ENCODE assay signal across 4 fruit fly cellular contexts in genomic region chr3R:21935191-21935590, dm6.
TF ChIP-seq lines count a peak whose summit lies in the region.

No protein-coding gene starts in this region.

- TF ChIP-seq CTCF in whole organism, embryonic (GFP tag; optimal IDR thresholded peaks at IDR 0.05; lab: Kevin White, UChicago), result no peak

TF ChIP-seq in whole organism, embryonic, 481 proteins besides CTCF, POLR2A, EP300 and RAD21:
- TF ChIP-seq sens (GFP tag; lab: Kevin White, UChicago) (peak; percentile 27), Drgx (GFP tag; IDR thresholded peaks at IDR 0.05; lab: Robert Waterston, UW) (peak; percentile 47), eyg (GFP tag; optimal IDR thresholded peaks at IDR 0.05; lab: Kevin White, UChicago) (no peak), D19B (GFP tag; optimal IDR thresholded peaks at IDR 0.05; lab: Kevin White, UChicago) (no peak), bsh (GFP tag; optimal IDR thresholded peaks at IDR 0.05; lab: Kevin White, UChicago) (peak in 1 of 2 experiments; percentile 15), nom (GFP tag; optimal IDR thresholded peaks at IDR 0.05; lab: Kevin White, UChicago) (peak; percentile 42)

TF ChIP-seq in whole organism, prepupa, 60 proteins besides CTCF, POLR2A, EP300 and RAD21 (continues in another document):
- TF ChIP-seq CG9139 (GFP tag; optimal IDR thresholded peaks at IDR 0.05; lab: Kevin White, UChicago) (peak; percentile 27), CG8632 (GFP tag; optimal IDR thresholded peaks at IDR 0.05; lab: Kevin White, UChicago) (peak; percentile 36), dac (GFP tag; optimal IDR thresholded peaks at IDR 0.05; lab: Kevin White, UChicago) (no peak), CG4318 (GFP tag; optimal IDR thresholded peaks at IDR 0.05; lab: Kevin White, UChicago) (no peak), Gug (GFP tag; IDR thresholded peaks at IDR 0.05; lab: Robert Waterston, UW) (no peak), Hr4 (GFP tag; optimal IDR thresholded peaks at IDR 0.05; lab: Kevin White, UChicago) (peak; percentile 43), CG6163 (GFP tag; IDR thresholded peaks at IDR 0.05; lab: Robert Waterston, UW) (peak; percentile 59; the same call in 2 of the 3 replicates), CG3032 (tag; optimal IDR thresholded peaks at IDR 0.05; lab: Kevin White, UChicago) (peak; percentile 70), CG11902 (GFP tag; optimal IDR thresholded peaks at IDR 0.05; lab: Kevin White, UChicago) (peak; percentile 12), achi (GFP tag; optimal IDR thresholded peaks at IDR 0.05; lab: Kevin White, UChicago) (peak; percentile 64), CG3919 (GFP tag; optimal IDR thresholded peaks at IDR 0.05; lab: Kevin White, UChicago) (peak; percentile 62), CG16779 (tag; optimal IDR thresholded peaks at IDR 0.05; lab: Kevin White, UChicago) (peak; percentile 5), salr (GFP tag; optimal IDR thresholded peaks at IDR 0.05; lab: Kevin White, UChicago) (peak; percentile 22 to 43), vri (GFP tag; optimal IDR thresholded peaks at IDR 0.05; lab: Kevin White, UChicago) (peak; percentile 16), CG8319 (GFP tag; optimal IDR thresholded peaks at IDR 0.05; lab: Kevin White, UChicago) (peak; percentile 6), CG6854 (GFP tag; optimal IDR thresholded peaks at IDR 0.05; lab: Kevin White, UChicago) (no peak), Hr38 (GFP tag; optimal IDR thresholded peaks at IDR 0.05; lab: Kevin White, UChicago) (no peak), pdm3 (GFP tag; optimal IDR thresholded peaks at IDR 0.05; lab: Kevin White, UChicago) (peak; percentile 59), ss (GFP tag; optimal IDR thresholded peaks at IDR 0.05; lab: Kevin White, UChicago) (peak; percentile 32 to 44), svp (GFP tag; lab: Kevin White, UChicago) (peak; percentile 75), Ets96B (tag; optimal IDR thresholded peaks at IDR 0.05; lab: Kevin White, UChicago) (peak; percentile 71), CG8119 (GFP tag; IDR thresholded peaks at IDR 0.05; lab: Robert Waterston, UW) (0 out of 3 replicates have a peak, but pooled peaks have one; percentile 37), OdsH (GFP tag; optimal IDR thresholded peaks at IDR 0.05; lab: Kevin White, UChicago) (peak; percentile 61), CG31627 (GFP tag; optimal IDR thresholded peaks at IDR 0.05; lab: Kevin White, UChicago) (peak; percentile 54), Sox15 (GFP tag; optimal IDR thresholded peaks at IDR 0.05; lab: Kevin White, UChicago) (peak; percentile 23), CG6276 (GFP tag; optimal IDR thresholded peaks at IDR 0.05; lab: Kevin White, UChicago) (no peak), CG10669 (GFP tag; optimal IDR thresholded peaks at IDR 0.05; lab: Kevin White, UChicago) (peak; percentile 73), CG7368 (GFP tag; optimal IDR thresholded peaks at IDR 0.05; lab: Kevin White, UChicago) (peak; percentile 26)

TF ChIP-seq in whole organism, pupa, 21 proteins besides CTCF, POLR2A, EP300 and RAD21:
- TF ChIP-seq fd96Ca (GFP tag; IDR thresholded peaks at IDR 0.05; lab: Robert Waterston, UW) (no peak), CG4496 (GFP tag; IDR thresholded peaks at IDR 0.05; lab: Robert Waterston, UW) (no peak), EcR (GFP tag; optimal IDR thresholded peaks at IDR 0.05; lab: Kevin White, UChicago) (no peak), CG32121 (GFP tag; IDR thresholded peaks at IDR 0.05; lab: Robert Waterston, UW) (0 out of 2 replicates have a peak, but pooled peaks have one; percentile 12), CG14655 (GFP tag; optimal IDR thresholded peaks at IDR 0.05; lab: Kevin White, UChicago) (peak; percentile 62), CG12605 (GFP tag; IDR thresholded peaks at IDR 0.05; lab: Robert Waterston, UW) (no peak), Ets98B (GFP tag; IDR thresholded peaks at IDR 0.05; lab: Robert Waterston, UW) (peak; percentile 8; the same call in 1 of the 2 replicates), CG13204 (GFP tag; optimal IDR thresholded peaks at IDR 0.05; lab: Kevin White, UChicago) (peak; percentile 1), Snoo (tag; optimal IDR thresholded peaks at IDR 0.05; lab: Kevin White, UChicago) (peak; percentile 33), CG17806 (tag; optimal IDR thresholded peaks at IDR 0.05; lab: Kevin White, UChicago) (peak; percentile 79), CG8301 (tag; optimal IDR thresholded peaks at IDR 0.05; lab: Kevin White, UChicago) (peak; percentile 49), D1 (tag; optimal IDR thresholded peaks at IDR 0.05; lab: Kevin White, UChicago) (no peak), CG15710 (tag; optimal IDR thresholded peaks at IDR 0.05; lab: Kevin White, UChicago) (peak; percentile 66), CG10348 (GFP tag; IDR thresholded peaks at IDR 0.05; lab: Robert Waterston, UW) (no peak), gl (tag; optimal IDR thresholded peaks at IDR 0.05; lab: Kevin White, UChicago) (peak; percentile 43), Pif1B (GFP tag; optimal IDR thresholded peaks at IDR 0.05; lab: Kevin White, UChicago) (peak; percentile 26), Pif1A (GFP tag; optimal IDR thresholded peaks at IDR 0.05; lab: Kevin White, UChicago) (peak; percentile 60), CG9948 (tag; optimal IDR thresholded peaks at IDR 0.05; lab: Kevin White, UChicago) (peak; percentile 69), rn (GFP tag; IDR thresholded peaks at IDR 0.05; lab: Robert Waterston, UW) (peak; percentile 37; the same call in 1 of the 2 replicates), CG34367 (tag; optimal IDR thresholded peaks at IDR 0.05; lab: Kevin White, UChicago) (peak; percentile 60), CG8159 (tag; optimal IDR thresholded peaks at IDR 0.05; lab: Kevin White, UChicago) (peak; percentile 78)

TF ChIP-seq in whole organism, wandering third instar larva, 38 proteins besides CTCF, POLR2A, EP300 and RAD21:
- no peak for TF ChIP-seq sage (GFP tag; optimal IDR thresholded peaks at IDR 0.05; lab: Kevin White, UChicago)
- no peak for TF ChIP-seq Vsx2 (GFP tag; optimal IDR thresholded peaks at IDR 0.05; lab: Kevin White, UChicago; ENCODE audit: partially characterized antibody)
- peak; percentile 48 for TF ChIP-seq h (GFP tag; optimal IDR thresholded peaks at IDR 0.05; lab: Kevin White, UChicago)
- TF ChIP-seq foxo (GFP tag; optimal IDR thresholded peaks at IDR 0.05; lab: Kevin White, UChicago), result peak in 1 of 2 experiments; percentile 59
- TF ChIP-seq Sp1 (GFP tag; optimal IDR thresholded peaks at IDR 0.05; lab: Kevin White, UChicago), result peak; percentile 40
- no peak for TF ChIP-seq Hr83 (GFP tag; optimal IDR thresholded peaks at IDR 0.05; lab: Kevin White, UChicago; ENCODE audit: poor library complexity, severe bottlenecking)
- no peak for TF ChIP-seq dsf (GFP tag; optimal IDR thresholded peaks at IDR 0.05; lab: Kevin White, UChicago; ENCODE audit: borderline replicate concordance)
- peak; percentile 49 for TF ChIP-seq HLH106 (tag; optimal IDR thresholded peaks at IDR 0.05; lab: Kevin White, UChicago)
- no peak for TF ChIP-seq jim (GFP tag; optimal IDR thresholded peaks at IDR 0.05; lab: Kevin White, UChicago)
- no peak for TF ChIP-seq CG9705 (GFP tag; optimal IDR thresholded peaks at IDR 0.05; lab: Kevin White, UChicago)
- TF ChIP-seq Dfd (GFP tag; optimal IDR thresholded peaks at IDR 0.05; lab: Kevin White, UChicago), result no peak
- TF ChIP-seq tai (GFP tag; optimal IDR thresholded peaks at IDR 0.05; lab: Kevin White, UChicago), result no peak
- TF ChIP-seq Dif (GFP tag; optimal IDR thresholded peaks at IDR 0.05; lab: Kevin White, UChicago; ENCODE audit: partially characterized antibody), result no peak
- peak; percentile 15 for TF ChIP-seq Hnf4 (GFP tag; optimal IDR thresholded peaks at IDR 0.05; lab: Kevin White, UChicago)
- no peak for TF ChIP-seq CrebA (GFP tag; optimal IDR thresholded peaks at IDR 0.05; lab: Kevin White, UChicago; ENCODE audit: borderline replicate concordance)
- peak; percentile 38 for TF ChIP-seq rgr (GFP tag; optimal IDR thresholded peaks at IDR 0.05; lab: Kevin White, UChicago)
- TF ChIP-seq dmrt93B (GFP tag; optimal IDR thresholded peaks at IDR 0.05; lab: Kevin White, UChicago), result no peak
- TF ChIP-seq brk (GFP tag; optimal IDR thresholded peaks at IDR 0.05; lab: Kevin White, UChicago), result no peak
- TF ChIP-seq ey (GFP tag; optimal IDR thresholded peaks at IDR 0.05; lab: Kevin White, UChicago), result peak; percentile 46
- no peak for TF ChIP-seq lola (GFP tag; optimal IDR thresholded peaks at IDR 0.05; lab: Kevin White, UChicago)
- no peak for TF ChIP-seq Hr78 (GFP tag; optimal IDR thresholded peaks at IDR 0.05; lab: Kevin White, UChicago)
- peak; percentile 10 for TF ChIP-seq OdsH (GFP tag; optimal IDR thresholded peaks at IDR 0.05; lab: Kevin White, UChicago)
- no peak for TF ChIP-seq CG32264 (GFP tag; optimal IDR thresholded peaks at IDR 0.05; lab: Kevin White, UChicago)
- TF ChIP-seq Jra (GFP tag; optimal IDR thresholded peaks at IDR 0.05; lab: Kevin White, UChicago), result no peak
- peak; percentile 1 for TF ChIP-seq br (GFP tag; optimal IDR thresholded peaks at IDR 0.05; lab: Kevin White, UChicago)
- TF ChIP-seq pan (optimal IDR thresholded peaks at IDR 0.05; lab: Kevin White, UChicago), result no peak
- no peak for TF ChIP-seq GATAd (GFP tag; optimal IDR thresholded peaks at IDR 0.05; lab: Kevin White, UChicago)
- TF ChIP-seq fru (GFP tag; optimal IDR thresholded peaks at IDR 0.05; lab: Kevin White, UChicago), result peak; percentile 43
- TF ChIP-seq Rel (GFP tag; optimal IDR thresholded peaks at IDR 0.05; lab: Kevin White, UChicago), result no peak
- TF ChIP-seq Rel (tag; optimal IDR thresholded peaks at IDR 0.05; lab: Kevin White, UChicago), result no peak
- no peak for TF ChIP-seq woc (GFP tag; optimal IDR thresholded peaks at IDR 0.05; lab: Kevin White, UChicago)
- TF ChIP-seq sv (GFP tag; optimal IDR thresholded peaks at IDR 0.05; lab: Kevin White, UChicago), result no peak
- no peak for TF ChIP-seq N (GFP tag; optimal IDR thresholded peaks at IDR 0.05; lab: Kevin White, UChicago)
- no peak for TF ChIP-seq usp (GFP tag; optimal IDR thresholded peaks at IDR 0.05; lab: Kevin White, UChicago)
- no peak for TF ChIP-seq Abd-B (GFP tag; optimal IDR thresholded peaks at IDR 0.05; lab: Kevin White, UChicago)
- TF ChIP-seq dl (GFP tag; optimal IDR thresholded peaks at IDR 0.05; lab: Kevin White, UChicago; ENCODE audit: insufficient read depth in 1 of 2, partially characterized antibody in 2 of 2), result no peak
- TF ChIP-seq Mio (GFP tag; optimal IDR thresholded peaks at IDR 0.05; lab: Kevin White, UChicago), result no peak
- no peak for TF ChIP-seq Myc (optimal IDR thresholded peaks at IDR 0.05; lab: Kevin White, UChicago)
- TF ChIP-seq psq (GFP tag; optimal IDR thresholded peaks at IDR 0.05; lab: Kevin White, UChicago), result peak; percentile 5

Comparison
In these comparisons a context has a peak if more than half of its experiments do, and no peak if none do; other contexts are left out.
1. Of the 7 proteins assayed by ChIP-seq in both whole organism, embryonic and whole organism, prepupa: peak only in whole organism, embryonic: none; only in whole organism, prepupa: CG16779, Hr39 and Sox102F; in both: none; in neither: 4.